Worm (Caenorhabditis elegans): ENCODE measurements around the gene C06B3.7.

The C06B3.7 gene

ce11 chrV:13866353-13866752 is 43.1 kb upstream of the C06B3.7 start, which contains the start of gene nhr-175:
TSS of gene nhr-175 (plus strand) at chrV:13866691.
- TF ChIP-seq R02D3.7 (tag; optimal IDR thresholded peaks at IDR 0.05) (no peak), elt-3 (tag; optimal IDR thresholded peaks at IDR 0.05) (no peak), nhr-23 (tag; optimal IDR thresholded peaks at IDR 0.05) (peak; percentile 50), nhr-25 (tag; optimal IDR thresholded peaks at IDR 0.05) (peak; percentile 52), elt-1 (tag; optimal IDR thresholded peaks at IDR 0.05) (peak; percentile 92), nhr-237 (tag; optimal IDR thresholded peaks at IDR 0.05) (no peak)

- TF ChIP-seq nhr-43 (tag; optimal IDR thresholded peaks at IDR 0.05; ENCODE audit: poor library complexity, severe bottlenecking) (no peak), pqm-1 (tag; optimal IDR thresholded peaks at IDR 0.05) (peak; percentile 2), ama-1 (optimal IDR thresholded peaks at IDR 0.05) (no peak), daf-12 (tag; optimal IDR thresholded peaks at IDR 0.05) (no peak), nhr-11 (tag; optimal IDR thresholded peaks at IDR 0.05) (peak; percentile 98), mml-1 (tag; optimal IDR thresholded peaks at IDR 0.05) (no peak), ztf-11 (tag; optimal IDR thresholded peaks at IDR 0.05) (no peak), lin-15B (tag; optimal IDR thresholded peaks at IDR 0.05) (no peak)
Measured at ce11 chrV:13869551-13869950, 39.9 kb upstream of the C06B3.7 start.

ce11 chrV:13872895-13873294 is 36.6 kb upstream of the C06B3.7 start, which contains the start of gene cpt-5:
TSS of gene cpt-5 (plus strand) at chrV:13873195.
- TF ChIP-seq sea-2 (GFP tag; optimal IDR thresholded peaks at IDR 0.05) (no peak), ama-1 (optimal IDR thresholded peaks at IDR 0.05) (no peak), snpc-4 (tag; optimal IDR thresholded peaks at IDR 0.05) (no peak), mml-1 (tag; optimal IDR thresholded peaks at IDR 0.05) (no peak), jun-1 (tag; optimal IDR thresholded peaks at IDR 0.05) (no peak), nfya-1 (tag; optimal IDR thresholded peaks at IDR 0.05; ENCODE audit: insufficient read depth) (no peak), ztf-11 (tag; optimal IDR thresholded peaks at IDR 0.05) (no peak), eor-1 (tag; optimal IDR thresholded peaks at IDR 0.05) (no peak), nhr-12 (tag; optimal IDR thresholded peaks at IDR 0.05) (no peak), lin-15B (tag; optimal IDR thresholded peaks at IDR 0.05) (no peak), nhr-237 (tag; optimal IDR thresholded peaks at IDR 0.05) (no peak), elt-3 (tag; optimal IDR thresholded peaks at IDR 0.05) (no peak), mdl-1 (tag; optimal IDR thresholded peaks at IDR 0.05) (no peak)

ce11 chrV:13873323-13873722 is 36.2 kb upstream of the C06B3.7 start:
- no peak for TF ChIP-seq daf-12 (tag; optimal IDR thresholded peaks at IDR 0.05)
- TF ChIP-seq R02D3.7 (tag; optimal IDR thresholded peaks at IDR 0.05), result no peak
- TF ChIP-seq nhr-76 (tag; optimal IDR thresholded peaks at IDR 0.05), result no peak
- TF ChIP-seq zag-1 (tag; optimal IDR thresholded peaks at IDR 0.05), result no peak
- no peak for TF ChIP-seq eor-1 (tag; optimal IDR thresholded peaks at IDR 0.05)
- TF ChIP-seq ztf-11 (tag; optimal IDR thresholded peaks at IDR 0.05), result no peak
- TF ChIP-seq elt-1 (tag; optimal IDR thresholded peaks at IDR 0.05), result no peak
- TF ChIP-seq ztf-4 (tag; optimal IDR thresholded peaks at IDR 0.05), result no peak
- no peak for TF ChIP-seq pha-4 (tag; optimal IDR thresholded peaks at IDR 0.05)
- TF ChIP-seq ceh-9 (tag; optimal IDR thresholded peaks at IDR 0.05), result no peak
- TF ChIP-seq ama-1 (optimal IDR thresholded peaks at IDR 0.05), result no peak
- TF ChIP-seq nhr-67 (tag; optimal IDR thresholded peaks at IDR 0.05), result no peak
- TF ChIP-seq egl-27 (tag; optimal IDR thresholded peaks at IDR 0.05), result no peak
- no peak for TF ChIP-seq jun-1 (tag; optimal IDR thresholded peaks at IDR 0.05)
- TF ChIP-seq unc-62 (GFP tag; optimal IDR thresholded peaks at IDR 0.05), result no peak
- no peak for TF ChIP-seq nhr-12 (tag; optimal IDR thresholded peaks at IDR 0.05)
- no peak for TF ChIP-seq nhr-43 (tag; optimal IDR thresholded peaks at IDR 0.05; ENCODE audit: poor library complexity, severe bottlenecking)

- TF ChIP-seq snpc-4 (tag; optimal IDR thresholded peaks at IDR 0.05) (no peak), nhr-23 (tag; optimal IDR thresholded peaks at IDR 0.05) (no peak), skn-1 (tag; optimal IDR thresholded peaks at IDR 0.05) (no peak), nhr-12 (tag; optimal IDR thresholded peaks at IDR 0.05) (no peak), fkh-10 (GFP tag; optimal IDR thresholded peaks at IDR 0.05) (no peak), mml-1 (tag; optimal IDR thresholded peaks at IDR 0.05) (no peak), sea-2 (GFP tag; optimal IDR thresholded peaks at IDR 0.05) (no peak), nhr-43 (tag; optimal IDR thresholded peaks at IDR 0.05; ENCODE audit: poor library complexity, severe bottlenecking) (no peak), ceh-28 (tag; optimal IDR thresholded peaks at IDR 0.05) (no peak), nhr-237 (tag; optimal IDR thresholded peaks at IDR 0.05) (no peak), daf-12 (tag; optimal IDR thresholded peaks at IDR 0.05) (no peak), fkh-2 (tag; optimal IDR thresholded peaks at IDR 0.05) (no peak), egl-27 (tag; optimal IDR thresholded peaks at IDR 0.05) (no peak), egl-5 (tag; optimal IDR thresholded peaks at IDR 0.05) (no peak), zag-1 (tag; optimal IDR thresholded peaks at IDR 0.05) (no peak), elt-2 (tag; optimal IDR thresholded peaks at IDR 0.05) (no peak), pha-4 (tag; optimal IDR thresholded peaks at IDR 0.05) (no peak)
Measured at ce11 chrV:13876529-13876928, 33.0 kb upstream of the C06B3.7 start, which contains the start of gene T22G5.1. TSS of gene T22G5.1 (plus strand) at chrV:13876829.

Data from whole organism, L3 larva.